Worm (Caenorhabditis elegans) whole organism, midembryonic: ENCODE results near the gene ddr-1.

ENCODE experiments used
- flt-1 ChIP-seq: fragments of 200-800 bp; sonication (Bioruptor generic); IDR thresholded peaks from 2 replicates; pipeline ENCODE4 v1.3.6; 2022; ENCODE audit warnings: missing genetic modification characterization, missing compliant biosample characterization
- tab-1 ChIP-seq: fragments of 200-800 bp; sonication (Bioruptor generic); IDR thresholded peaks from 2 replicates; pipeline ENCODE4 v1.3.6; 2022; ENCODE audit warnings: missing genetic modification characterization, missing compliant biosample characterization
- ztf-29 ChIP-seq: fragments of 200-800 bp; sonication (Bioruptor generic); IDR thresholded peaks from 2 replicates; pipeline ENCODE4 v1.3.6; 2022; ENCODE audit warnings: missing genetic modification reagents, missing genetic modification characterization, missing compliant biosample characterization

DNA sequence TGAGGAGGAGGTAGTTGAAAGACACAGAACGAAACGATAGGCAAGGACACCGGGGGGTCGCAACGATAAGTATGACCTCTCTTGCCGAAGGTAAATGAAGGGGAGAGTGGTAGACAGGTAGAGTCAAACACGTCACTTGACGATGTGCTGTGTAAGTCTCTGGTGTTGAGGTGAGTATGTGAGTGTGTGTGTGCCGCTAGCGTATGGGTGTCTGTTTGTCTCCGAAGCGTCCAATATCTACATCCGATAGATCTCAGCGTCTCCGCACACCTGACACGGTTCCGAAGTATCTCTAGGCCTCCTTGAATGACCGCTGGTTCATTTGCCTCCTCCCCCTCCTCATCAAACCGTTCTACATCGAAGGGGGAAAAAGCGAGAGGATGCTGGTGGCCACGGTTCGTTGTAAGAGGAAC, 14.1 kb downstream of the ddr-1 start:
- TF ChIP-seq ztf-29 (GFP tag; lab: Robert Waterston, UW) (no peak), tab-1 (GFP tag; lab: Robert Waterston, UW) (peak; percentile 70), flt-1 (peak; percentile 77)
